Fruit fly (Drosophila melanogaster) whole organism, embryonic: ENCODE data around the gene Usp1.
A peak's percentile ranks its signal among the peaks of the same experiment; 100 is the strongest.

Source experiments
- Atf3 ChIP-seq: fragments of 200-800 bp; sonication (Bioruptor generic); optimal IDR thresholded peaks from 3 replicates; lab custom pipeline; 2016; ENCODE audit warnings: missing biosample characterization, missing genetic modification characterization
- CG10321 ChIP-seq: fragments of 200-800 bp; sonication (Bioruptor generic); IDR thresholded peaks from 2 replicates; pipeline ENCODE4 v1.3.6; 2022; ENCODE audit warnings: missing biosample characterization, missing genetic modification characterization
- CG11504 ChIP-seq: fragments of 200-800 bp; sonication (Bioruptor generic); optimal IDR thresholded peaks from 3 replicates; lab custom pipeline; 2019; ENCODE audit warnings: missing biosample characterization, mild to moderate bottlenecking, missing genetic modification characterization, moderate library complexity
- CG11695 ChIP-seq: fragments of 200-800 bp; sonication (Bioruptor generic); IDR thresholded peaks from 3 replicates; pipeline ENCODE4 v1.3.6; 2022; ENCODE audit warnings: missing biosample characterization, missing genetic modification characterization
- CG12155 ChIP-seq: fragments of 200-800 bp; sonication (Bioruptor generic); optimal IDR thresholded peaks from 3 replicates; lab custom pipeline; 2016; ENCODE audit warnings: missing biosample characterization, missing genetic modification characterization
- CG13775 ChIP-seq: fragments of 200-800 bp; sonication (Bioruptor generic); optimal IDR thresholded peaks from 3 replicates; lab custom pipeline; 2017; ENCODE audit warnings: missing biosample characterization, mild to moderate bottlenecking, missing genetic modification characterization
- CG14050 ChIP-seq: fragments of 200-800 bp; sonication (Bioruptor generic); IDR thresholded peaks from 3 replicates; pipeline ENCODE4 v1.3.6; 2022; ENCODE audit warnings: missing biosample characterization, missing genetic modification characterization
- CG14441 ChIP-seq: fragments of 200-800 bp; sonication (Bioruptor generic); IDR thresholded peaks from 2 replicates; pipeline ENCODE4 v1.3.6; 2022; ENCODE audit warnings: missing biosample characterization, missing genetic modification characterization
- CG17802 ChIP-seq: fragments of 200-800 bp; sonication (Bioruptor generic); optimal IDR thresholded peaks from 2 replicates; lab custom pipeline; 2018; ENCODE audit warnings: missing biosample characterization, mild to moderate bottlenecking, missing genetic modification characterization, moderate library complexity
- CG18476 ChIP-seq: fragments of 200-800 bp; sonication (Bioruptor generic); optimal IDR thresholded peaks from 2 replicates; lab custom pipeline; 2016; ENCODE audit warnings: missing biosample characterization, mild to moderate bottlenecking, missing genetic modification characterization
- CG2120 ChIP-seq: fragments of 200-800 bp; sonication (Bioruptor generic); optimal IDR thresholded peaks from 3 replicates; lab custom pipeline; 2016; ENCODE audit warnings: missing biosample characterization, missing genetic modification characterization
- CG2678 ChIP-seq: fragments of 200-800 bp; sonication (Bioruptor generic); optimal IDR thresholded peaks from 3 replicates; lab custom pipeline; 2019; ENCODE audit warnings: missing biosample characterization, mild to moderate bottlenecking, missing genetic modification characterization, moderate library complexity
- CG2712 ChIP-seq: fragments of 200-800 bp; optimal IDR thresholded peaks from 3 replicates; lab custom pipeline; 2019; ENCODE audit warnings: missing biosample characterization, mild to moderate bottlenecking, missing genetic modification characterization, moderate library complexity
- CG3065 ChIP-seq: fragments of 200-800 bp; sonication (Bioruptor generic); optimal IDR thresholded peaks from 2 replicates; lab custom pipeline; 2016; ENCODE audit warnings: missing biosample characterization, missing genetic modification characterization
- CG32767 ChIP-seq: fragments of 200-800 bp; sonication (Bioruptor generic); IDR thresholded peaks from 2 replicates; pipeline ENCODE4 v1.3.6; 2022; ENCODE audit warnings: missing biosample characterization, missing genetic modification characterization
- CG4404 ChIP-seq: fragments of 200-800 bp; sonication (Bioruptor generic); IDR thresholded peaks from 2 replicates; pipeline ENCODE4 v1.3.6; 2022; ENCODE audit warnings: missing biosample characterization, missing genetic modification characterization
- CG5953 ChIP-seq: fragments of 200-800 bp; sonication (Bioruptor generic); IDR thresholded peaks from 2 replicates; pipeline ENCODE4 v1.3.6; 2022; ENCODE audit warnings: missing biosample characterization, missing genetic modification characterization
- CG6175 ChIP-seq: fragments of 200-800 bp; sonication (Bioruptor generic); IDR thresholded peaks from 3 replicates; pipeline ENCODE4 v1.3.6; 2022; ENCODE audit warnings: missing biosample characterization, missing genetic modification characterization
- CG7786 ChIP-seq: fragments of 200-800 bp; sonication (Bioruptor generic); optimal IDR thresholded peaks from 2 replicates; lab custom pipeline; 2016; ENCODE audit warnings: missing biosample characterization, missing genetic modification characterization
- CG9797 ChIP-seq: fragments of 200-800 bp; sonication (Bioruptor generic); optimal IDR thresholded peaks from 3 replicates; lab custom pipeline; 2018; ENCODE audit warnings: missing biosample characterization, mild to moderate bottlenecking, missing genetic modification characterization
- Dip3 ChIP-seq: fragments of 200-800 bp; sonication (Bioruptor generic); optimal IDR thresholded peaks from 3 replicates; lab custom pipeline; 2016; ENCODE audit warnings: missing biosample characterization, missing genetic modification characterization
- Ets65A ChIP-seq: fragments of 200-800 bp; sonication (Bioruptor generic); peaks from one replicate; lab custom pipeline; 2016; ENCODE audit warnings: missing biosample characterization, missing genetic modification characterization
- Fer3 ChIP-seq: fragments of 200-800 bp; sonication (Bioruptor generic); optimal IDR thresholded peaks from 2 replicates; lab custom pipeline; 2018; ENCODE audit warnings: missing biosample characterization, mild to moderate bottlenecking, missing genetic modification characterization, moderate library complexity
- Hmr ChIP-seq: fragments of 200-800 bp; sonication (Bioruptor generic); optimal IDR thresholded peaks from 3 replicates; lab custom pipeline; 2017; ENCODE audit warnings: mild to moderate bottlenecking, missing biosample characterization, missing genetic modification reagents, missing genetic modification characterization
- Lhr ChIP-seq: fragments of 200-800 bp; sonication (Bioruptor generic); optimal IDR thresholded peaks from 3 replicates; lab custom pipeline; 2017; ENCODE audit warnings: mild to moderate bottlenecking, missing biosample characterization, missing genetic modification reagents, missing genetic modification characterization
- Myb ChIP-seq: fragments of 200-800 bp; sonication (Bioruptor generic); optimal IDR thresholded peaks from 2 replicates; lab custom pipeline; 2016; ENCODE audit warnings: missing biosample characterization, missing genetic modification characterization
- Nf-YC ChIP-seq: fragments of 200-800 bp; optimal IDR thresholded peaks from 3 replicates; lab custom pipeline; 2019; ENCODE audit warnings: missing biosample characterization, mild to moderate bottlenecking, missing genetic modification characterization, moderate library complexity
- Rx ChIP-seq: fragments of 200-800 bp; sonication (Bioruptor generic); IDR thresholded peaks from 2 replicates; pipeline ENCODE4 v1.3.6; 2022; ENCODE audit warnings: missing biosample characterization, missing genetic modification characterization
- Sin3A ChIP-seq: fragments of >200 bp; optimal IDR thresholded peaks from 2 replicates; lab custom pipeline; 2018
- Sox100B ChIP-seq: fragments of 200-800 bp; sonication (Bioruptor generic); optimal IDR thresholded peaks from 3 replicates; lab custom pipeline; 2018; ENCODE audit warnings: missing biosample characterization, mild to moderate bottlenecking, missing genetic modification characterization
- Sox102F ChIP-seq: fragments of 200-800 bp; sonication (Bioruptor generic); optimal IDR thresholded peaks from 2 replicates; lab custom pipeline; 2018; ENCODE audit warnings: missing biosample characterization, mild to moderate bottlenecking, missing genetic modification characterization, moderate library complexity
- TFAM ChIP-seq: fragments of 200-800 bp; sonication (Bioruptor generic); optimal IDR thresholded peaks from 2 replicates; lab custom pipeline; 2017; ENCODE audit warnings: missing biosample characterization, missing genetic modification characterization, inconsistent platforms
- az2 ChIP-seq: fragments of 200-800 bp; sonication (Bioruptor generic); optimal IDR thresholded peaks from 3 replicates; lab custom pipeline; 2016; ENCODE audit warnings: missing biosample characterization, missing genetic modification characterization
- bab2 ChIP-seq: fragments of 200-800 bp; sonication (Bioruptor generic); optimal IDR thresholded peaks from 2 replicates; lab custom pipeline; 2016; ENCODE audit warnings: missing biosample characterization, missing genetic modification characterization
- cas ChIP-seq: fragments of 200-800 bp; sonication (Bioruptor generic); IDR thresholded peaks from 2 replicates; pipeline ENCODE4 v1.3.6; 2022; ENCODE audit warnings: missing biosample characterization, missing genetic modification characterization
- cato ChIP-seq: fragments of 200-800 bp; sonication (Bioruptor generic); optimal IDR thresholded peaks from 2 replicates; lab custom pipeline; 2016; ENCODE audit warnings: missing biosample characterization, missing genetic modification characterization, borderline replicate concordance
- ci ChIP-seq: fragments of 200-800 bp; sonication (Bioruptor generic); IDR thresholded peaks from 3 replicates; pipeline ENCODE4 v1.3.6; 2022; ENCODE audit warnings: missing biosample characterization, missing genetic modification characterization
- da ChIP-seq: fragments of 200-800 bp; sonication (Bioruptor generic); optimal IDR thresholded peaks from 2 replicates; lab custom pipeline; 2016; ENCODE audit warnings: missing biosample characterization, missing genetic modification characterization
- dmrt99B ChIP-seq: fragments of 200-800 bp; sonication (Bioruptor generic); optimal IDR thresholded peaks from 2 replicates; lab custom pipeline; 2018; ENCODE audit warnings: missing biosample characterization, mild to moderate bottlenecking, missing genetic modification characterization, moderate library complexity
- exex ChIP-seq: fragments of 200-800 bp; sonication (Bioruptor generic); optimal IDR thresholded peaks from 4 replicates; lab custom pipeline; 2018; ENCODE audit warnings: missing biosample characterization, mild to moderate bottlenecking, missing genetic modification characterization, moderate library complexity
- ftz-f1 ChIP-seq: fragments of 200-800 bp; sonication (Bioruptor generic); optimal IDR thresholded peaks from 2 replicates; lab custom pipeline; 2016; ENCODE audit warnings: missing biosample characterization, missing genetic modification characterization
- fu2 ChIP-seq: fragments of 200-800 bp; sonication (Bioruptor generic); optimal IDR thresholded peaks from 2 replicates; lab custom pipeline; 2016; ENCODE audit warnings: missing biosample characterization, missing genetic modification characterization
- gem ChIP-seq: fragments of 200-800 bp; sonication (Bioruptor generic); optimal IDR thresholded peaks from 2 replicates; lab custom pipeline; 2019; ENCODE audit warnings: missing biosample characterization, mild to moderate bottlenecking, missing genetic modification characterization, moderate library complexity
- h ChIP-seq: fragments of >200 bp; optimal IDR thresholded peaks from 2 replicates; lab custom pipeline; 2017
- hth ChIP-seq: fragments of >200 bp; optimal IDR thresholded peaks from 2 replicates; lab custom pipeline; 2017; ENCODE audit warnings: inconsistent platforms
- insv ChIP-seq, 2 experiments: fragments of 200-800 bp; sonication (Bioruptor generic); optimal IDR thresholded peaks; 3 replicates each; lab custom pipeline; 2016 to 2018; ENCODE audit warnings: missing biosample characterization in 2 of 2, missing genetic modification characterization in 2 of 2
- luna ChIP-seq: fragments of 200-800 bp; sonication (Bioruptor generic); optimal IDR thresholded peaks from 2 replicates; lab custom pipeline; 2016; ENCODE audit warnings: missing biosample characterization, missing genetic modification characterization
- nau ChIP-seq: fragments of 200-800 bp; sonication (Bioruptor generic); optimal IDR thresholded peaks from 3 replicates; lab custom pipeline; 2017; ENCODE audit warnings: missing biosample characterization, mild to moderate bottlenecking, missing genetic modification characterization, missing genetic modification reagents
- psq ChIP-seq: fragments of 200-800 bp; sonication (Bioruptor generic); optimal IDR thresholded peaks from 2 replicates; lab custom pipeline; 2017; ENCODE audit warnings: missing biosample characterization, missing genetic modification characterization
- pzg ChIP-seq: fragments of 200-800 bp; sonication (Bioruptor generic); optimal IDR thresholded peaks from 3 replicates; lab custom pipeline; 2018; ENCODE audit warnings: missing biosample characterization, mild to moderate bottlenecking, missing genetic modification characterization, moderate library complexity
- tna ChIP-seq: fragments of 200-800 bp; sonication (Bioruptor generic); IDR thresholded peaks from 2 replicates; pipeline ENCODE4 v1.3.6; 2022; ENCODE audit warnings: missing biosample characterization, missing genetic modification characterization; ENCODE audit not compliant: partially characterized antibody
- trem ChIP-seq: fragments of 200-800 bp; optimal IDR thresholded peaks from 3 replicates; lab custom pipeline; 2019; ENCODE audit warnings: missing biosample characterization, mild to moderate bottlenecking, missing genetic modification characterization, moderate library complexity
- tx ChIP-seq: fragments of 200-800 bp; sonication (Bioruptor generic); optimal IDR thresholded peaks from 2 replicates; lab custom pipeline; 2016; ENCODE audit warnings: missing biosample characterization, missing genetic modification characterization

Usp1 gene

dm6 chr3R:29214262-29214661, 14.7 kb upstream of the Usp1 start (continued):
- TF ChIP-seq CG3065 (GFP tag; lab: Kevin White, UChicago) (peak; percentile 99), Rx (GFP tag; lab: Robert Waterston, UW) (peak; percentile 99), TFAM (GFP tag; lab: Kevin White, UChicago) (peak; percentile 95), CG4404 (GFP tag; lab: Robert Waterston, UW) (peak; percentile 98), CG11504 (tag; lab: Kevin White, UChicago) (peak; percentile 98), cas (GFP tag; lab: Robert Waterston, UW) (peak; percentile 99), CG14050 (GFP tag; lab: Robert Waterston, UW) (peak; percentile 99), Sox100B (GFP tag; lab: Kevin White, UChicago) (peak; percentile 98), Sin3A (lab: Kevin White, UChicago) (no peak), Hmr (GFP tag; lab: Kevin White, UChicago) (peak; percentile 99), Sox102F (GFP tag; lab: Kevin White, UChicago) (peak; percentile 99), CG18476 (peak; percentile 99), luna (peak; percentile 96), CG5953 (GFP tag; lab: Robert Waterston, UW) (peak; percentile 99), nau (GFP tag; lab: Kevin White, UChicago) (peak; percentile 99), pzg (peak; percentile 37), Fer3 (tag; lab: Kevin White, UChicago) (peak; percentile 99), exex (tag; lab: Kevin White, UChicago) (peak; percentile 95), ci (GFP tag; lab: Robert Waterston, UW) (peak; percentile 100), CG14441 (GFP tag; lab: Robert Waterston, UW) (peak; percentile 99), fu2 (GFP tag; lab: Kevin White, UChicago) (peak; percentile 97), gem (tag; lab: Kevin White, UChicago) (peak; percentile 99), insv (GFP tag; optimal IDR thresholded peaks at IDR 0.05; lab: Kevin White, UChicago) (peak; percentile 82 to 85), ftz-f1 (GFP tag; lab: Kevin White, UChicago) (peak; percentile 92), dmrt99B (tag; lab: Kevin White, UChicago) (peak; percentile 99), Nf-YC (peak; percentile 92), CG17802 (tag; lab: Kevin White, UChicago) (peak; percentile 92), Ets65A (GFP tag; lab: Kevin White, UChicago) (peak; percentile 100), CG2712 (tag; lab: Kevin White, UChicago) (peak; percentile 100), trem (tag; lab: Kevin White, UChicago) (peak; percentile 97), CG13775 (peak; percentile 99), h (lab: Kevin White, UChicago) (no peak), Dip3 (GFP tag; lab: Kevin White, UChicago) (peak; percentile 99), CG12155 (GFP tag; lab: Kevin White, UChicago) (peak; percentile 98), bab2 (peak; percentile 99), Atf3 (GFP tag; lab: Kevin White, UChicago) (peak; percentile 98), CG9797 (GFP tag; lab: Kevin White, UChicago) (peak; percentile 74), Myb (GFP tag; lab: Kevin White, UChicago) (peak; percentile 92), CG7786 (GFP tag; lab: Kevin White, UChicago) (peak; percentile 99), CG2678 (tag; lab: Kevin White, UChicago) (peak; percentile 99), CG32767 (GFP tag; lab: Robert Waterston, UW) (peak; percentile 99), az2 (GFP tag; lab: Kevin White, UChicago) (peak; percentile 99), tx (GFP tag; lab: Kevin White, UChicago) (peak; percentile 98), psq (GFP tag; lab: Kevin White, UChicago) (peak; percentile 95), CG2120 (peak; percentile 99), CG10321 (GFP tag; lab: Robert Waterston, UW) (peak; percentile 90), Lhr (GFP tag; lab: Kevin White, UChicago) (peak; percentile 99), tna (GFP tag; lab: Robert Waterston, UW) (peak; percentile 45; the same call in 1 of the 2 replicates), CG6175 (peak; percentile 98), cato (GFP tag; lab: Kevin White, UChicago) (peak; percentile 98), CG11695 (GFP tag; lab: Robert Waterston, UW) (peak; percentile 99), da (GFP tag; lab: Kevin White, UChicago) (peak; percentile 98), hth (no peak)
